Fruit fly (Drosophila melanogaster) whole organism, embryonic: ENCODE results near the gene CG13012.

Source experiments
- ATbp ChIP-seq: fragments of 200-800 bp; sonication (Bioruptor generic); optimal IDR thresholded peaks from 2 replicates; lab custom pipeline; 2017; ENCODE audit warnings: missing biosample characterization, mild to moderate bottlenecking, missing genetic modification characterization, missing genetic modification reagents
- Antp ChIP-seq: fragments of 200-800 bp; sonication (Bioruptor generic); optimal IDR thresholded peaks from 3 replicates; lab custom pipeline; 2016; ENCODE audit warnings: missing biosample characterization, missing genetic modification characterization
- CG10147 ChIP-seq: fragments of 200-800 bp; sonication (Bioruptor generic); optimal IDR thresholded peaks from 2 replicates; lab custom pipeline; 2019; ENCODE audit warnings: missing biosample characterization, mild to moderate bottlenecking, missing genetic modification characterization, moderate library complexity
- CG10462 ChIP-seq: fragments of 200-800 bp; sonication (Bioruptor generic); optimal IDR thresholded peaks from 2 replicates; lab custom pipeline; 2016; ENCODE audit warnings: missing biosample characterization, missing genetic modification characterization
- CG10654 ChIP-seq: fragments of 200-800 bp; sonication (Bioruptor generic); optimal IDR thresholded peaks from 2 replicates; lab custom pipeline; 2016; ENCODE audit warnings: missing biosample characterization, missing genetic modification characterization
- CG12942 ChIP-seq: fragments of 200-800 bp; sonication (Bioruptor generic); optimal IDR thresholded peaks from 3 replicates; lab custom pipeline; 2016; ENCODE audit warnings: missing biosample characterization, missing genetic modification characterization
- CG13296 ChIP-seq: fragments of 200-800 bp; sonication (Bioruptor generic); optimal IDR thresholded peaks from 3 replicates; lab custom pipeline; 2018; ENCODE audit warnings: missing biosample characterization, mild to moderate bottlenecking, missing genetic modification characterization
- CG13775 ChIP-seq: fragments of 200-800 bp; sonication (Bioruptor generic); optimal IDR thresholded peaks from 3 replicates; lab custom pipeline; 2017; ENCODE audit warnings: missing biosample characterization, mild to moderate bottlenecking, missing genetic modification characterization
- CG1792 ChIP-seq: fragments of 200-800 bp; sonication (Bioruptor generic); optimal IDR thresholded peaks from 2 replicates; lab custom pipeline; 2016; ENCODE audit warnings: missing biosample characterization, missing genetic modification characterization
- CG2712 ChIP-seq: fragments of 200-800 bp; optimal IDR thresholded peaks from 3 replicates; lab custom pipeline; 2019; ENCODE audit warnings: missing biosample characterization, mild to moderate bottlenecking, missing genetic modification characterization, moderate library complexity
- CG31441 ChIP-seq: fragments of 200-800 bp; sonication (Bioruptor generic); IDR thresholded peaks from 2 replicates; pipeline ENCODE4 v1.3.6; 2022; ENCODE audit warnings: missing biosample characterization, missing genetic modification characterization
- CG32772 ChIP-seq: fragments of 200-800 bp; sonication (Bioruptor generic); IDR thresholded peaks from 2 replicates; pipeline ENCODE4 v1.3.6; 2022; ENCODE audit warnings: missing biosample characterization, missing genetic modification characterization
- CG34422 ChIP-seq: fragments of 200-800 bp; sonication (Bioruptor generic); IDR thresholded peaks from 3 replicates; pipeline ENCODE4 v1.3.6; 2022; ENCODE audit warnings: missing biosample characterization, missing genetic modification characterization
- CG4404 ChIP-seq: fragments of 200-800 bp; sonication (Bioruptor generic); IDR thresholded peaks from 2 replicates; pipeline ENCODE4 v1.3.6; 2022; ENCODE audit warnings: missing biosample characterization, missing genetic modification characterization
- CG6175 ChIP-seq: fragments of 200-800 bp; sonication (Bioruptor generic); IDR thresholded peaks from 3 replicates; pipeline ENCODE4 v1.3.6; 2022; ENCODE audit warnings: missing biosample characterization, missing genetic modification characterization
- CG6854 ChIP-seq: fragments of 200-800 bp; sonication (Bioruptor generic); optimal IDR thresholded peaks from 3 replicates; lab custom pipeline; 2017; ENCODE audit warnings: missing biosample characterization, mild to moderate bottlenecking, missing genetic modification characterization
- CG8290 ChIP-seq, 3 experiments: fragments of 200-800 bp; sonication (Bioruptor generic); optimal IDR thresholded peaks; 2 replicates each; lab custom pipeline; 2016 to 2019; ENCODE audit warnings: missing biosample characterization in 3 of 3, missing genetic modification characterization in 3 of 3, mild to moderate bottlenecking in 2 of 3, moderate library complexity in 1 of 3
- CG8359 ChIP-seq: fragments of 200-800 bp; sonication (Bioruptor generic); optimal IDR thresholded peaks from 2 replicates; lab custom pipeline; 2017; ENCODE audit warnings: missing biosample characterization, mild to moderate bottlenecking, missing genetic modification characterization, borderline replicate concordance
- Doc2 ChIP-seq: fragments of 200-800 bp; sonication (Bioruptor generic); IDR thresholded peaks from 2 replicates; pipeline ENCODE4 v1.3.6; 2022; ENCODE audit warnings: missing biosample characterization, missing genetic modification characterization
- Fer3 ChIP-seq: fragments of 200-800 bp; sonication (Bioruptor generic); optimal IDR thresholded peaks from 2 replicates; lab custom pipeline; 2018; ENCODE audit warnings: missing biosample characterization, mild to moderate bottlenecking, missing genetic modification characterization, moderate library complexity
- Mad ChIP-seq: fragments of 200-800 bp; sonication (Bioruptor generic); optimal IDR thresholded peaks from 2 replicates; lab custom pipeline; 2016; ENCODE audit warnings: missing biosample characterization, missing genetic modification characterization
- Poxn ChIP-seq: fragments of 200-800 bp; sonication (Bioruptor generic); IDR thresholded peaks from 2 replicates; pipeline ENCODE4 v1.3.6; 2022; ENCODE audit warnings: missing biosample characterization, missing genetic modification characterization
- Ptx1 ChIP-seq: fragments of 200-800 bp; sonication (Bioruptor generic); IDR thresholded peaks from 2 replicates; pipeline ENCODE4 v1.3.6; 2022; ENCODE audit warnings: missing biosample characterization, missing genetic modification characterization
- Sin3A ChIP-seq: fragments of >200 bp; optimal IDR thresholded peaks from 2 replicates; lab custom pipeline; 2018
- Sry-δ ChIP-seq: fragments of 200-800 bp; sonication (Bioruptor generic); optimal IDR thresholded peaks from 2 replicates; lab custom pipeline; 2016; ENCODE audit warnings: missing biosample characterization, missing genetic modification characterization
- Xrp1 ChIP-seq: fragments of 200-800 bp; sonication (Bioruptor generic); IDR thresholded peaks from 2 replicates; pipeline ENCODE4 v1.3.6; 2022; ENCODE audit warnings: missing biosample characterization, missing genetic modification characterization
- abd-A ChIP-seq: fragments of 200-800 bp; sonication (Bioruptor generic); optimal IDR thresholded peaks from 3 replicates; lab custom pipeline; 2019; ENCODE audit warnings: missing biosample characterization, mild to moderate bottlenecking, missing genetic modification characterization, moderate library complexity
- ash1 ChIP-seq: fragments of 200-800 bp; sonication (Bioruptor generic); optimal IDR thresholded peaks from 2 replicates; lab custom pipeline; 2018; ENCODE audit warnings: missing biosample characterization, mild to moderate bottlenecking, missing genetic modification characterization
- br ChIP-seq: fragments of >200 bp; optimal IDR thresholded peaks from 2 replicates; lab custom pipeline; 2017
- bsh ChIP-seq, 2 experiments: fragments of 200-800 bp; sonication (Bioruptor generic); optimal IDR thresholded peaks; 2 replicates each; lab custom pipeline; 2017 to 2018; ENCODE audit warnings: mild to moderate bottlenecking in 2 of 2, missing biosample characterization in 2 of 2, missing genetic modification characterization in 2 of 2, moderate library complexity in 1 of 2
- cato ChIP-seq: fragments of 200-800 bp; sonication (Bioruptor generic); optimal IDR thresholded peaks from 2 replicates; lab custom pipeline; 2016; ENCODE audit warnings: missing biosample characterization, missing genetic modification characterization, borderline replicate concordance
- ci ChIP-seq: fragments of 200-800 bp; sonication (Bioruptor generic); IDR thresholded peaks from 3 replicates; pipeline ENCODE4 v1.3.6; 2022; ENCODE audit warnings: missing biosample characterization, missing genetic modification characterization
- crp ChIP-seq, 2 experiments: fragments of 200-800 bp; sonication (Bioruptor generic); optimal IDR thresholded peaks; 2 replicates in 1 of 2; 3 replicates in 1 of 2; lab custom pipeline; 2017; ENCODE audit warnings: missing biosample characterization in 2 of 2, missing genetic modification characterization in 2 of 2, mild to moderate bottlenecking in 1 of 2, moderate library complexity in 1 of 2
- danr ChIP-seq: fragments of 200-800 bp; sonication (Bioruptor generic); IDR thresholded peaks from 2 replicates; pipeline ENCODE4 v1.3.6; 2022; ENCODE audit warnings: missing biosample characterization, missing genetic modification characterization
- dm ChIP-seq: fragments of 200-800 bp; sonication (Bioruptor generic); optimal IDR thresholded peaks from 3 replicates; lab custom pipeline; 2016; ENCODE audit warnings: missing biosample characterization, missing genetic modification characterization
- ewg ChIP-seq: fragments of 200-800 bp; sonication (Bioruptor generic); optimal IDR thresholded peaks from 3 replicates; lab custom pipeline; 2017; ENCODE audit warnings: mild to moderate bottlenecking, missing biosample characterization, missing genetic modification reagents, missing genetic modification characterization
- fd102C ChIP-seq: fragments of 200-800 bp; sonication (Bioruptor generic); optimal IDR thresholded peaks from 2 replicates; lab custom pipeline; 2018; ENCODE audit warnings: missing biosample characterization, mild to moderate bottlenecking, missing genetic modification characterization, moderate library complexity
- gcm ChIP-seq: fragments of 200-800 bp; sonication (Bioruptor generic); optimal IDR thresholded peaks from 2 replicates; lab custom pipeline; 2019; ENCODE audit warnings: missing biosample characterization, mild to moderate bottlenecking, missing genetic modification characterization, moderate library complexity
- gro ChIP-seq: fragments of 200-800 bp; sonication (Bioruptor generic); optimal IDR thresholded peaks from 2 replicates; lab custom pipeline; 2016; ENCODE audit warnings: missing biosample characterization, missing genetic modification characterization
- her ChIP-seq: fragments of 200-800 bp; sonication (Bioruptor generic); optimal IDR thresholded peaks from 2 replicates; lab custom pipeline; 2016; ENCODE audit warnings: missing biosample characterization, missing genetic modification characterization
- kay ChIP-seq: fragments of 200-800 bp; sonication (Bioruptor generic); optimal IDR thresholded peaks from 2 replicates; lab custom pipeline; 2016; ENCODE audit warnings: missing biosample characterization, missing genetic modification characterization
- lab ChIP-seq: fragments of 200-800 bp; sonication (Bioruptor generic); optimal IDR thresholded peaks from 3 replicates; lab custom pipeline; 2017; ENCODE audit warnings: missing biosample characterization, missing genetic modification characterization, mild to moderate bottlenecking, moderate library complexity, missing genetic modification reagents
- luna ChIP-seq: fragments of 200-800 bp; sonication (Bioruptor generic); optimal IDR thresholded peaks from 2 replicates; lab custom pipeline; 2016; ENCODE audit warnings: missing biosample characterization, missing genetic modification characterization
- org-1 ChIP-seq: fragments of 200-800 bp; sonication (Bioruptor generic); optimal IDR thresholded peaks from 2 replicates; lab custom pipeline; 2017; ENCODE audit warnings: missing biosample characterization, missing genetic modification characterization
- schlank ChIP-seq: fragments of 200-800 bp; sonication (Bioruptor generic); optimal IDR thresholded peaks from 2 replicates; lab custom pipeline; 2018; ENCODE audit warnings: missing biosample characterization, mild to moderate bottlenecking, missing genetic modification characterization
- seq ChIP-seq: fragments of 200-800 bp; sonication (Bioruptor generic); IDR thresholded peaks from 2 replicates; pipeline ENCODE4 v1.3.6; 2022; ENCODE audit warnings: missing biosample characterization, missing genetic modification characterization
- sna ChIP-seq: fragments of 200-800 bp; sonication (Bioruptor generic); IDR thresholded peaks from 2 replicates; pipeline ENCODE4 v1.3.6; 2022; ENCODE audit warnings: missing biosample characterization, missing genetic modification characterization; ENCODE audit not compliant: partially characterized antibody
- so ChIP-seq: fragments of 200-800 bp; sonication (Bioruptor generic); IDR thresholded peaks from 3 replicates; pipeline ENCODE4 v1.3.6; 2022; ENCODE audit warnings: missing biosample characterization, missing genetic modification characterization
- ssp ChIP-seq: fragments of 200-800 bp; sonication (Bioruptor generic); IDR thresholded peaks from 2 replicates; pipeline ENCODE4 v1.3.6; 2022; ENCODE audit warnings: missing biosample characterization, missing genetic modification characterization
- tll ChIP-seq, 2 experiments: fragments of 200-800 bp in 1 of 2; fragments of >200 bp in 1 of 2; sonication (Bioruptor generic) in 1 of 2; optimal IDR thresholded peaks; 2 replicates each; lab custom pipeline; 2017 to 2019; ENCODE audit warnings: missing biosample characterization in 2 of 2, missing genetic modification characterization in 2 of 2, mild to moderate bottlenecking in 1 of 2, moderate library complexity in 1 of 2
- unc-4 ChIP-seq: fragments of 200-800 bp; sonication (Bioruptor generic); IDR thresholded peaks from 2 replicates; pipeline ENCODE4 v1.3.6; 2022; ENCODE audit warnings: missing biosample characterization, missing genetic modification characterization; ENCODE audit not compliant: partially characterized antibody
- zfh1 ChIP-seq: fragments of 200-800 bp; sonication (Bioruptor generic); IDR thresholded peaks from 3 replicates; pipeline ENCODE4 v1.3.6; 2022; ENCODE audit warnings: missing biosample characterization, missing genetic modification characterization

The CG13012 gene

dm6 chrX:16651098-16651497 is 25.5 kb downstream of the CG13012 start, which contains the start of the genes CG32573 and CG42512 (continued):
- TF ChIP-seq tll (GFP tag; optimal IDR thresholded peaks at IDR 0.05; lab: Kevin White, UChicago), result no peak
- TF ChIP-seq dm, result no peak
- no peak for TF ChIP-seq fd102C (GFP tag; lab: Kevin White, UChicago)
- no peak for TF ChIP-seq danr (GFP tag; lab: Robert Waterston, UW)
- no peak for TF ChIP-seq CG8290 (GFP tag; optimal IDR thresholded peaks at IDR 0.05; lab: Kevin White, UChicago)
- TF ChIP-seq CG8290 (tag; optimal IDR thresholded peaks at IDR 0.05; lab: Kevin White, UChicago), result peak in 1 of 2 experiments; percentile 71
- no peak for TF ChIP-seq her (GFP tag; lab: Kevin White, UChicago)
- no peak for TF ChIP-seq gro (GFP tag; lab: Kevin White, UChicago)
- no peak for TF ChIP-seq CG34422 (GFP tag; lab: Robert Waterston, UW)
- no peak for TF ChIP-seq Sin3A (lab: Kevin White, UChicago)
- TF ChIP-seq luna (GFP tag; lab: Kevin White, UChicago), result no peak
- TF ChIP-seq ci (GFP tag; lab: Robert Waterston, UW), result no peak
- TF ChIP-seq bsh (GFP tag; optimal IDR thresholded peaks at IDR 0.05; lab: Kevin White, UChicago), result no peak
- no peak for TF ChIP-seq CG13296 (GFP tag; lab: Kevin White, UChicago)
- no peak for TF ChIP-seq Ptx1
- no peak for TF ChIP-seq CG6854 (GFP tag; lab: Kevin White, UChicago)
- TF ChIP-seq CG1792 (GFP tag; lab: Kevin White, UChicago), result no peak
- no peak for TF ChIP-seq schlank
- TF ChIP-seq Fer3 (tag; lab: Kevin White, UChicago), result no peak
- TF ChIP-seq ash1 (GFP tag; lab: Kevin White, UChicago), result no peak
- no peak for TF ChIP-seq ATbp (GFP tag; lab: Kevin White, UChicago)
- TF ChIP-seq sna, result peak; percentile 59
- no peak for TF ChIP-seq Antp
- TF ChIP-seq unc-4 (GFP tag; lab: Robert Waterston, UW), result peak; percentile 71
- TF ChIP-seq CG2712 (tag; lab: Kevin White, UChicago), result peak; percentile 12
- no peak for TF ChIP-seq seq (GFP tag; lab: Robert Waterston, UW)
- TF ChIP-seq crp (GFP tag; optimal IDR thresholded peaks at IDR 0.05; lab: Kevin White, UChicago), result no peak
- no peak for TF ChIP-seq org-1 (GFP tag; lab: Kevin White, UChicago)
- no peak for TF ChIP-seq CG12942
- TF ChIP-seq CG10654 (GFP tag; lab: Kevin White, UChicago), result no peak
- TF ChIP-seq CG31441 (GFP tag; lab: Robert Waterston, UW), result no peak
- TF ChIP-seq so, result no peak
- no peak for TF ChIP-seq cato (GFP tag; lab: Kevin White, UChicago)
- no peak for TF ChIP-seq Xrp1
- TF ChIP-seq ssp, result no peak
- no peak for TF ChIP-seq Mad (GFP tag; lab: Kevin White, UChicago)
- TF ChIP-seq br (lab: Kevin White, UChicago), result no peak
- no peak for TF ChIP-seq lab
- TF ChIP-seq gcm (GFP tag; lab: Kevin White, UChicago), result no peak
- no peak for TF ChIP-seq CG10147 (GFP tag; lab: Kevin White, UChicago)
- TF ChIP-seq zfh1 (GFP tag; lab: Robert Waterston, UW), result no peak
- TF ChIP-seq CG6175, result no peak
- TF ChIP-seq Sry-δ (GFP tag; lab: Kevin White, UChicago), result peak; percentile 72
- TF ChIP-seq abd-A, result no peak
- TF ChIP-seq ewg, result no peak
- TF ChIP-seq CG13775, result no peak
- TF ChIP-seq kay, result no peak
- TF ChIP-seq CG8359 (GFP tag; lab: Kevin White, UChicago), result no peak
- no peak for TF ChIP-seq CG32772 (GFP tag; lab: Robert Waterston, UW)
- no peak for TF ChIP-seq CG10462 (GFP tag; lab: Kevin White, UChicago)
- TF ChIP-seq CG4404 (GFP tag; lab: Robert Waterston, UW), result no peak
- TF ChIP-seq Poxn (GFP tag; lab: Robert Waterston, UW), result no peak
- TF ChIP-seq Doc2 (GFP tag; lab: Robert Waterston, UW), result no peak
